Fruit fly (Drosophila melanogaster): ENCODE measurements around the gene Acat2.

- TF ChIP-seq ttk (optimal IDR thresholded peaks at IDR 0.05): no peak
- TF ChIP-seq Myc (optimal IDR thresholded peaks at IDR 0.05): no peak
These were observed 27.7 kb downstream of the Acat2 start for dm6 chr3L:1330420-1330819.
